Worm (Caenorhabditis elegans) whole organism, late embryonic: Measurements from ENCODE around the gene vps-33.2.

ENCODE experiments used
- T23F11.4 ChIP-seq: fragments of 200-800 bp; sonication (Bioruptor generic); optimal IDR thresholded peaks from 2 replicates; lab custom pipeline; 2018; ENCODE audit warnings: mild to moderate bottlenecking, missing genetic modification characterization, missing compliant biosample characterization
- Y22D7AL.16 ChIP-seq: sonication (generic microtip); optimal IDR thresholded peaks from 2 replicates; lab custom pipeline; 2016; ENCODE audit warnings: missing genetic modification characterization, missing compliant biosample characterization
- ahr-1 ChIP-seq: sonication (generic microtip); optimal IDR thresholded peaks from 2 replicates; lab custom pipeline; 2016; ENCODE audit warnings: missing genetic modification characterization, missing compliant biosample characterization
- ama-1 ChIP-seq: fragments of 150-350 bp; optimal IDR thresholded peaks from 2 replicates; lab custom pipeline; 2014
- ceh-19 ChIP-seq: fragments of 200-800 bp; sonication (Bioruptor generic); optimal IDR thresholded peaks from 2 replicates; lab custom pipeline; 2018; ENCODE audit warnings: mild to moderate bottlenecking, missing genetic modification characterization, missing compliant biosample characterization
- ceh-2 ChIP-seq: sonication (generic microtip); optimal IDR thresholded peaks from 2 replicates; lab custom pipeline; 2016; ENCODE audit warnings: missing genotype, missing genetic modification characterization, missing compliant biosample characterization
- ceh-22 ChIP-seq: sonication (generic microtip); optimal IDR thresholded peaks from 2 replicates; lab custom pipeline; 2017; ENCODE audit warnings: missing biosample characterization, missing genetic modification characterization
- ceh-30 ChIP-seq: fragments of 150-350 bp; optimal IDR thresholded peaks from 2 replicates; lab custom pipeline; 2014; ENCODE audit warnings: missing biosample characterization, missing genetic modification characterization
- ceh-45 ChIP-seq: fragments of 200-800 bp; sonication (Bioruptor generic); IDR thresholded peaks from 2 replicates; pipeline ENCODE4 v1.3.6; 2022; ENCODE audit warnings: missing genetic modification reagents, missing genetic modification characterization, missing compliant biosample characterization
- ceh-48 ChIP-seq: sonication (generic microtip); optimal IDR thresholded peaks from 2 replicates; lab custom pipeline; 2016; ENCODE audit warnings: missing genetic modification characterization, inconsistent platforms, missing compliant biosample characterization
- ceh-9 ChIP-seq: sonication (generic microtip); optimal IDR thresholded peaks from 2 replicates; lab custom pipeline; 2016; ENCODE audit warnings: mild to moderate bottlenecking, missing genetic modification characterization, inconsistent platforms, missing compliant biosample characterization
- dmd-4 ChIP-seq: sonication (generic microtip); optimal IDR thresholded peaks from 2 replicates; lab custom pipeline; 2016; ENCODE audit warnings: borderline replicate concordance, missing genetic modification characterization, missing compliant biosample characterization
- elt-4 ChIP-seq: sonication (generic microtip); optimal IDR thresholded peaks from 2 replicates; lab custom pipeline; 2016; ENCODE audit warnings: missing genetic modification characterization, missing compliant biosample characterization
- fax-1 ChIP-seq: sonication (generic microtip); optimal IDR thresholded peaks from 2 replicates; lab custom pipeline; 2016; ENCODE audit warnings: missing genotype, missing genetic modification characterization, missing compliant biosample characterization
- fkh-10 ChIP-seq: fragments of 150-350 bp; optimal IDR thresholded peaks from 2 replicates; lab custom pipeline; 2014; ENCODE audit warnings: missing biosample characterization, missing genetic modification reagents, missing genetic modification characterization
- hlh-13 ChIP-seq: fragments of 200-800 bp; sonication (Bioruptor generic); optimal IDR thresholded peaks from 2 replicates; lab custom pipeline; 2018; ENCODE audit warnings: mild to moderate bottlenecking, missing genetic modification characterization, missing compliant biosample characterization
- hlh-30 ChIP-seq: sonication (generic microtip); optimal IDR thresholded peaks from 2 replicates; lab custom pipeline; 2017; ENCODE audit warnings: antibody characterized with exemption, missing genetic modification characterization, missing compliant biosample characterization; ENCODE audit not compliant: insufficient read depth
- hlh-6 ChIP-seq: sonication (generic microtip); optimal IDR thresholded peaks from 2 replicates; lab custom pipeline; 2016; ENCODE audit warnings: missing genotype, missing genetic modification characterization, missing compliant biosample characterization
- hlh-8 ChIP-seq: sonication (generic microtip); optimal IDR thresholded peaks from 2 replicates; lab custom pipeline; 2016; ENCODE audit warnings: missing genotype, missing genetic modification characterization, missing compliant biosample characterization
- madf-2 ChIP-seq: sonication (generic microtip); optimal IDR thresholded peaks from 2 replicates; lab custom pipeline; 2017; ENCODE audit warnings: missing genetic modification characterization, missing compliant biosample characterization
- mec-3 ChIP-seq: sonication (generic microtip); optimal IDR thresholded peaks from 2 replicates; lab custom pipeline; 2016; ENCODE audit warnings: borderline replicate concordance, missing genetic modification characterization, missing compliant biosample characterization
- nfya-1 ChIP-seq: sonication (generic microtip); optimal IDR thresholded peaks from 2 replicates; lab custom pipeline; 2017; ENCODE audit warnings: missing genetic modification characterization, mild to moderate bottlenecking, missing compliant biosample characterization, antibody characterized with exemption, moderate library complexity
- odd-2 ChIP-seq: sonication (generic microtip); optimal IDR thresholded peaks from 2 replicates; lab custom pipeline; 2017; ENCODE audit warnings: antibody characterized with exemption, mild to moderate bottlenecking, missing genetic modification characterization, missing compliant biosample characterization
- pag-3 ChIP-seq: sonication (generic microtip); optimal IDR thresholded peaks from 2 replicates; lab custom pipeline; 2016; ENCODE audit warnings: missing compliant biosample characterization, missing genetic modification characterization, borderline replicate concordance
- pha-4 ChIP-seq: fragments of 150-350 bp; optimal IDR thresholded peaks from 2 replicates; lab custom pipeline; 2018; ENCODE audit warnings: missing biosample characterization, missing genetic modification reagents, missing genetic modification characterization
- pqm-1 ChIP-seq: sonication (generic microtip); optimal IDR thresholded peaks from 2 replicates; lab custom pipeline; 2016; ENCODE audit warnings: missing genetic modification characterization, missing compliant biosample characterization
- rnt-1 ChIP-seq: sonication (generic microtip); optimal IDR thresholded peaks from 2 replicates; lab custom pipeline; 2016; ENCODE audit warnings: missing genetic modification characterization, missing compliant biosample characterization
- sox-2 ChIP-seq: fragments of 200-800 bp; sonication (Bioruptor generic); IDR thresholded peaks from 2 replicates; pipeline ENCODE4 v1.3.6; 2022; ENCODE audit warnings: missing genetic modification reagents, missing genetic modification characterization, missing compliant biosample characterization
- tbx-2 ChIP-seq: sonication (generic microtip); optimal IDR thresholded peaks from 2 replicates; lab custom pipeline; 2016; ENCODE audit warnings: missing genetic modification characterization, missing compliant biosample characterization
- tbx-7 ChIP-seq: sonication (generic microtip); optimal IDR thresholded peaks from 2 replicates; lab custom pipeline; 2016; ENCODE audit warnings: missing genotype, missing genetic modification characterization, missing compliant biosample characterization
- ttx-3 ChIP-seq: sonication (generic microtip); optimal IDR thresholded peaks from 2 replicates; lab custom pipeline; 2016; ENCODE audit warnings: missing genetic modification reagents, missing genetic modification characterization, missing compliant biosample characterization
- unc-42 ChIP-seq: sonication (generic microtip); optimal IDR thresholded peaks from 2 replicates; lab custom pipeline; 2016; ENCODE audit warnings: missing genotype, missing genetic modification characterization, missing compliant biosample characterization
- unc-55 ChIP-seq: sonication (generic microtip); optimal IDR thresholded peaks from 2 replicates; lab custom pipeline; 2017; ENCODE audit warnings: missing biosample characterization, missing genetic modification reagents, missing genetic modification characterization
- unc-86 ChIP-seq: sonication (generic microtip); optimal IDR thresholded peaks from 2 replicates; lab custom pipeline; 2016; ENCODE audit warnings: missing genetic modification characterization, missing compliant biosample characterization
- zip-5 ChIP-seq: sonication (generic microtip); optimal IDR thresholded peaks from 2 replicates; lab custom pipeline; 2016; ENCODE audit warnings: missing genetic modification characterization, missing compliant biosample characterization
- ztf-16 ChIP-seq: sonication (generic microtip); optimal IDR thresholded peaks from 2 replicates; lab custom pipeline; 2017; ENCODE audit warnings: missing genetic modification characterization, missing compliant biosample characterization

Gene vps-33.2

DNA sequence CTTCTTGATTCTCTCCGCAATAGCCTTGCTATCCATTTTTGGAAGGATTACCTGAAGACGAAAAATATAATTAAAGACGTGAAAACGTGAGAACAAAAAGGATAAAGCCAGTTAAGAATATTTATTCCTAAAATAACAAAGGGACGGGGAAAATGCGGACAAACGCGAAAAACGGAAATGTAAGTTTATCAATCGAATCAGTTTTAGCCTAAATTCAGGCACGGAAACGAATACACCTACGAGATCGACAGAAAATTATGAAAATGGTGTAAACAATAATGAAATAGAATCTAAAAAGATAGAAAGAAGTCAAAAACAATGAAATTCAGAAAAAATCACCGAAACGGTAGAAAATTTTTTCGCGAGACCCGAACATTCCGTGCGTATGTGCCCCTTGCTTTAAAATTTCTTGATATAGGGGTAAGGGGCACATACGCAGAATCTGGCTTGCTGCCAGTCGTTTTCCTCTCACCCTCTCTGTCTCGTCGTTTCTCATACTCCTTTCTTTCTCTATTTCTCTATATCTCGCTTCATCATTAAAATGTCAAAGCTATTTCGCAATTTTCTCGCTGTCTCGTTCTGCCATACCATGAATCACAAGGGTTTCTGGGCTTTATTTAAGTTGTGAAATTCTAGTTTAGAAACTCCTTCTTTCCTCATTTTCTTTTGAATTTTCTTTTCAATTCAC, 12.3 kb upstream of the vps-33.2 start, which contains the start of gene icd-1 (continued):
- TF ChIP-seq ceh-19 (GFP tag; lab: Kevin White, UChicago) (no peak), madf-2 (no peak), unc-86 (peak; percentile 39), ceh-22 (tag; lab: Kevin White, UChicago) (no peak), ceh-48 (peak; percentile 17), hlh-6 (tag; lab: Kevin White, UChicago) (no peak), ama-1 (no peak), Y22D7AL.16 (tag; lab: Kevin White, UChicago) (no peak), sox-2 (GFP tag; lab: Robert Waterston, UW) (peak; percentile 4; the same call in 1 of the 2 replicates), ttx-3 (tag; lab: Kevin White, UChicago) (no peak), pqm-1 (tag; lab: Kevin White, UChicago) (no peak), ceh-9 (tag; lab: Kevin White, UChicago) (no peak), rnt-1 (tag; lab: Kevin White, UChicago) (peak; percentile 72), unc-42 (tag; lab: Kevin White, UChicago) (peak; percentile 74), pag-3 (no peak), pha-4 (tag; lab: Kevin White, UChicago) (no peak), tbx-7 (tag; lab: Kevin White, UChicago) (no peak), elt-4 (tag; lab: Kevin White, UChicago) (no peak)
- TF ChIP-seq, all 69 proteins: peak for 25

DNA sequence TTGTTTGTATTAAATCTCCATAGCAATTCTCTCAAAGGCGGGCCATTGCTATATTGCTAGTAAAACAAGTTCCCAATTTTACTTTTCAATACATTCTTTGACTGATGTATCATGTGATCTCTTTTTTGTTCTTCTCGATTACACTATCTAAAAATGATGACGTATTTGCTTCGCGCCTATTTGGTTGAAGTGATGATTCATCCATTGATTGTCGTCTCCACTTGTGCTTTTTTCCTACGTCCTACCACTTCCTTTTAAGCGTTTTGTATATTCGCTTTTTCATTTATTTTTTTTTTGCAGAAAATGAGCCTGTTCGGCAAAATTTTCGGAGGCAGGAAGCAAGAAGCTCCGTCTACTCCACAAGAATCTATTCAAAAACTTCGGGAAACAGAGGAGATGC, 11.6 kb upstream of the vps-33.2 start, which contains the start of gene vps-32.1:
Gene vps-32.1, plus strand, starts transcription at position 301 of the 400 bp plus-strand sequence.
- no peak for TF ChIP-seq odd-2
- no peak for TF ChIP-seq tbx-7 (tag; lab: Kevin White, UChicago)
- TF ChIP-seq hlh-30 (tag; lab: Kevin White, UChicago), result no peak
- no peak for TF ChIP-seq Y22D7AL.16 (tag; lab: Kevin White, UChicago)
- TF ChIP-seq ceh-9 (tag; lab: Kevin White, UChicago), result no peak
- TF ChIP-seq ceh-2 (tag; lab: Kevin White, UChicago), result no peak
- TF ChIP-seq nfya-1 (tag; lab: Kevin White, UChicago), result no peak
- no peak for TF ChIP-seq hlh-8
- TF ChIP-seq madf-2, result no peak

DNA sequence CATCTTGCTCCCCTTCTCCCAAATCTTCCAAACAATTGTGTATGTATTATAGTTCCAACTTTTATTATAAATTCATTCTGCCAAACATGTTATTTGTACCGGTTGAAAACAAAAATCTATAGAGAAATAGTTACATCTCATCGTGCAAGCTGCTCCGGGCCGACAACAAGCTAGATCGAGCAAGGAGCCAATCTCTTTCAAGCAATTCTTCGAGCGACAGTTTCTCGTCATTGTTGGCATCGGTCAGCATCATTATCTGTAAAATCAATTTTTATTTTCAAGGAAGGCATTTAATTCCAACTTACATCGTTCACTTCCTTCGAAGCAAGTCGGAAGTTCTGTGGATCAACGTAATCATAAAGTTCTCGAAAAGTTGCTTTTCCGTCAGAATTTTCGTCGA, 10.0 kb upstream of the vps-33.2 start:
- TF ChIP-seq T23F11.4 (GFP tag; lab: Kevin White, UChicago) (no peak), ahr-1 (tag; lab: Kevin White, UChicago) (no peak), unc-86 (no peak), ceh-48 (no peak), nfya-1 (tag; lab: Kevin White, UChicago) (no peak), ttx-3 (tag; lab: Kevin White, UChicago) (no peak), fkh-10 (GFP tag; lab: Kevin White, UChicago) (no peak), madf-2 (no peak), ceh-45 (GFP tag; lab: Robert Waterston, UW) (no peak)
- TF ChIP-seq, all 69 proteins: peak for 0

DNA sequence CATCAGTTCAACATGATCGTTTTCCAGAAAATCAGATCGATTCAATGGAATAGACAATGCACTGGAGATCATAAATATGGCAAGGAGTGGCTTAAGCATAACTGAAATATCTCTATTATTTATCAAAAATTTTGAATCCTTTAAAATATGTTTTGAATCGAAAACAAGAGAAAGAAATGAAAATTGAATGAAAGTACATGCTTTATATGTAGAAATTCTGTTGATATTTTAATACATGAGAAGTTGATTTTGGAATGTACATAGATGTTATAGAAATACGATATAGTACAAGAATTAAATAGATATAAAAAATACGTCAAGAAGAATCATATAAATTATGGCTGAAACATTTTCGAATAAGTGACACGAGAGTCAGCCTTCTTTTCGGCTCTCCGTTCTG, 8.8 kb upstream of the vps-33.2 start, which contains the start of gene C56C10.9:
Gene C56C10.9, minus strand, starts transcription at position 101 of the 400 bp plus-strand sequence.
- TF ChIP-seq dmd-4, result no peak
- TF ChIP-seq hlh-13 (GFP tag; lab: Kevin White, UChicago), result no peak
- TF ChIP-seq rnt-1 (tag; lab: Kevin White, UChicago), result no peak
- TF ChIP-seq T23F11.4 (GFP tag; lab: Kevin White, UChicago), result no peak
- no peak for TF ChIP-seq ceh-30 (tag; lab: Kevin White, UChicago)
- no peak for TF ChIP-seq ama-1
- no peak for TF ChIP-seq elt-4 (tag; lab: Kevin White, UChicago)
- TF ChIP-seq unc-42 (tag; lab: Kevin White, UChicago), result no peak
- TF ChIP-seq tbx-7 (tag; lab: Kevin White, UChicago), result no peak
- TF ChIP-seq mec-3 (tag; lab: Kevin White, UChicago), result no peak
- TF ChIP-seq fax-1 (tag; lab: Kevin White, UChicago), result no peak
- no peak for TF ChIP-seq tbx-2
- TF ChIP-seq ahr-1 (tag; lab: Kevin White, UChicago), result no peak
- no peak for TF ChIP-seq unc-55 (GFP tag; lab: Kevin White, UChicago)
- TF ChIP-seq ceh-2 (tag; lab: Kevin White, UChicago), result no peak
- TF ChIP-seq ztf-16 (tag; lab: Kevin White, UChicago), result no peak
- no peak for TF ChIP-seq zip-5
- no peak for TF ChIP-seq ceh-48
